Worm (Caenorhabditis elegans): ENCODE results near the gene fbxb-116.

DNA sequence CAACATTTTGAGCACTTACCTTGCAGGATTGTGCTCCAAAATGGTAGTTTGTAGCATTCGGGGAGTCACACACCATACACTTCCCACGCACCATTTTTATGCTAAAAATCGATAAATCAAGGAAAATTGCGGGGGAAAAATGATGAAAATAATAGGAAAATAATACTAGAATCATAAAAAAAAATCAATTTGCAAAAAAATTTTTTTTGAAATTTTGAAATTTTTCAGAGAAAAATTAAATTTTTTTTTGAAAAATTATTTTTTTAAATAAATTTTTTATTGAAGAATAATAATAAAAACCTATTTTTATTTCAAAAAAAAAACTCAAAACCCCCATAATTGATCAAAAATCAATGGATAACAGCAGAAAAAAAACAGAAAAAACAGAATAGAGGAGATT is 21.8 kb upstream of the fbxb-116 start, which contains the start of gene nhr-79:
- TF ChIP-seq ZK546.5 (tag; optimal IDR thresholded peaks at IDR 0.05) (no peak), pha-4 (GFP tag; IDR thresholded peaks at IDR 0.05) (no peak), pha-4 (tag; optimal IDR thresholded peaks at IDR 0.05) (no peak), set-16 (GFP tag; IDR thresholded peaks at IDR 0.05) (no peak), nhr-11 (tag; optimal IDR thresholded peaks at IDR 0.05) (no peak), nhr-10 (tag; optimal IDR thresholded peaks at IDR 0.05) (no peak), nhr-77 (tag; optimal IDR thresholded peaks at IDR 0.05) (no peak)
